Worm (Caenorhabditis elegans) whole organism, L3 larva: ENCODE data around the gene W02A2.12.

Experiments
- fos-1 ChIP-seq: fragments of 150-350 bp; optimal IDR thresholded peaks from 2 replicates; lab custom pipeline; 2014; ENCODE audit warnings: missing biosample characterization, missing genetic modification characterization
- jun-1 ChIP-seq: fragments of 150-350 bp; optimal IDR thresholded peaks from 2 replicates; lab custom pipeline; 2014; ENCODE audit warnings: missing biosample characterization, missing genetic modification reagents, missing genetic modification characterization
- nfya-1 ChIP-seq: sonication (generic microtip); optimal IDR thresholded peaks from 2 replicates; lab custom pipeline; 2017; ENCODE audit warnings: missing genetic modification characterization, mild to moderate bottlenecking, missing compliant biosample characterization, antibody characterized with exemption, moderate library complexity; ENCODE audit not compliant: insufficient read depth
- nhr-12 ChIP-seq: fragments of 150-350 bp; optimal IDR thresholded peaks from 2 replicates; lab custom pipeline; 2014; ENCODE audit warnings: missing biosample characterization, missing genetic modification characterization
- nhr-237 ChIP-seq: fragments of 150-350 bp; optimal IDR thresholded peaks from 2 replicates; lab custom pipeline; 2014; ENCODE audit warnings: missing biosample characterization, missing genetic modification characterization
- nhr-28 ChIP-seq: fragments of 150-350 bp; optimal IDR thresholded peaks from 2 replicates; lab custom pipeline; 2014; ENCODE audit warnings: missing biosample characterization, missing genetic modification characterization
- nhr-77 ChIP-seq: fragments of 150-350 bp; optimal IDR thresholded peaks from 2 replicates; lab custom pipeline; 2014; ENCODE audit warnings: missing biosample characterization, missing genetic modification characterization
- skn-1 ChIP-seq: fragments of 150-350 bp; optimal IDR thresholded peaks from 2 replicates; lab custom pipeline; 2014; ENCODE audit warnings: missing biosample characterization, missing genetic modification characterization
- snpc-4 ChIP-seq: fragments of 150-350 bp; optimal IDR thresholded peaks from 2 replicates; lab custom pipeline; 2014; ENCODE audit warnings: missing biosample characterization, missing genetic modification characterization
- ztf-4 ChIP-seq: fragments of 150-350 bp; optimal IDR thresholded peaks from 2 replicates; lab custom pipeline; 2014; ENCODE audit warnings: missing biosample characterization, missing genetic modification characterization

- no peak for TF ChIP-seq jun-1
- TF ChIP-seq fos-1 (tag; lab: Kevin White, UChicago): no peak
- no peak for TF ChIP-seq nhr-12 (tag; lab: Kevin White, UChicago)
- TF ChIP-seq nhr-77 (tag; lab: Kevin White, UChicago): no peak
- TF ChIP-seq skn-1: no peak
- TF ChIP-seq snpc-4 (tag; lab: Kevin White, UChicago): no peak
- peak; percentile 72 for TF ChIP-seq nfya-1
- no peak for TF ChIP-seq nhr-237
- TF ChIP-seq nhr-28 (tag; lab: Kevin White, UChicago): no peak
- no peak for TF ChIP-seq ztf-4 (tag; lab: Kevin White, UChicago)
These were observed 21.7 kb upstream of the W02A2.12 start, which contains the start of the genes rla-2, popl-7 and Y62E10A.24 for ce11 chrIV:13370235-13370739.
